Worm (Caenorhabditis elegans): ENCODE results near the gene gcs-1.

The gcs-1 gene

ce11 chrII:9070740-9071139 lies 32.6 kb upstream of the gcs-1 start, which contains the start of gene T24B8.4:
Gene T24B8.4 (minus strand): TSS chrII:9070840.
- TF ChIP-seq daf-12 (tag; optimal IDR thresholded peaks at IDR 0.05): no peak
- no peak for TF ChIP-seq ceh-82 (tag; optimal IDR thresholded peaks at IDR 0.05)
- no peak for TF ChIP-seq jun-1 (tag; optimal IDR thresholded peaks at IDR 0.05)
- TF ChIP-seq ZK546.5 (tag; optimal IDR thresholded peaks at IDR 0.05): no peak
- no peak for TF ChIP-seq unc-39 (tag; optimal IDR thresholded peaks at IDR 0.05)
- TF ChIP-seq nhr-43 (tag; optimal IDR thresholded peaks at IDR 0.05; ENCODE audit: poor library complexity, severe bottlenecking): no peak
- TF ChIP-seq ztf-4 (tag; optimal IDR thresholded peaks at IDR 0.05): no peak
- no peak for TF ChIP-seq aly-2 (tag; optimal IDR thresholded peaks at IDR 0.05)
- TF ChIP-seq ceh-28 (tag; optimal IDR thresholded peaks at IDR 0.05): no peak
- no peak for TF ChIP-seq fos-1 (tag; optimal IDR thresholded peaks at IDR 0.05)
- no peak for TF ChIP-seq ceh-16 (tag; optimal IDR thresholded peaks at IDR 0.05)
- TF ChIP-seq nhr-67 (tag; optimal IDR thresholded peaks at IDR 0.05): no peak
- no peak for TF ChIP-seq nhr-77 (tag; optimal IDR thresholded peaks at IDR 0.05)
- no peak for TF ChIP-seq mml-1 (tag; optimal IDR thresholded peaks at IDR 0.05)
- TF ChIP-seq egl-27 (tag; optimal IDR thresholded peaks at IDR 0.05): no peak
- TF ChIP-seq R02D3.7 (tag; optimal IDR thresholded peaks at IDR 0.05): no peak
- no peak for TF ChIP-seq nhr-25 (tag; optimal IDR thresholded peaks at IDR 0.05)
- no peak for TF ChIP-seq nfya-1 (tag; optimal IDR thresholded peaks at IDR 0.05; ENCODE audit: insufficient read depth)
- TF ChIP-seq elt-2 (tag; optimal IDR thresholded peaks at IDR 0.05): no peak
- no peak for TF ChIP-seq zag-1 (tag; optimal IDR thresholded peaks at IDR 0.05)

ce11 chrII:9069836-9070235 lies 31.7 kb upstream of the gcs-1 start:
- TF ChIP-seq nhr-76 (tag; optimal IDR thresholded peaks at IDR 0.05): no peak
- no peak for TF ChIP-seq lsy-12 (tag; optimal IDR thresholded peaks at IDR 0.05)
- no peak for TF ChIP-seq sea-2 (GFP tag; optimal IDR thresholded peaks at IDR 0.05)
- TF ChIP-seq egl-27 (tag; optimal IDR thresholded peaks at IDR 0.05): no peak
- no peak for TF ChIP-seq lin-39 (tag; optimal IDR thresholded peaks at IDR 0.05)
- TF ChIP-seq nhr-23 (tag; optimal IDR thresholded peaks at IDR 0.05): no peak
- TF ChIP-seq fos-1 (tag; optimal IDR thresholded peaks at IDR 0.05): no peak
- TF ChIP-seq lin-15B (tag; optimal IDR thresholded peaks at IDR 0.05): no peak
- no peak for TF ChIP-seq aly-2 (tag; optimal IDR thresholded peaks at IDR 0.05)
- no peak for TF ChIP-seq tbx-2 (tag; optimal IDR thresholded peaks at IDR 0.05)
- TF ChIP-seq ceh-28 (tag; optimal IDR thresholded peaks at IDR 0.05): no peak
- no peak for TF ChIP-seq zag-1 (tag; optimal IDR thresholded peaks at IDR 0.05)
- TF ChIP-seq elt-2 (tag; optimal IDR thresholded peaks at IDR 0.05): no peak
- no peak for TF ChIP-seq pqm-1 (tag; optimal IDR thresholded peaks at IDR 0.05)
- TF ChIP-seq skn-1 (tag; optimal IDR thresholded peaks at IDR 0.05): no peak
- TF ChIP-seq nhr-237 (tag; optimal IDR thresholded peaks at IDR 0.05): no peak
- no peak for TF ChIP-seq mdl-1 (tag; optimal IDR thresholded peaks at IDR 0.05)
- no peak for TF ChIP-seq elt-3 (tag; optimal IDR thresholded peaks at IDR 0.05)
- no peak for TF ChIP-seq jun-1 (tag; optimal IDR thresholded peaks at IDR 0.05)
- no peak for TF ChIP-seq snpc-4 (tag; optimal IDR thresholded peaks at IDR 0.05)

DNA sequence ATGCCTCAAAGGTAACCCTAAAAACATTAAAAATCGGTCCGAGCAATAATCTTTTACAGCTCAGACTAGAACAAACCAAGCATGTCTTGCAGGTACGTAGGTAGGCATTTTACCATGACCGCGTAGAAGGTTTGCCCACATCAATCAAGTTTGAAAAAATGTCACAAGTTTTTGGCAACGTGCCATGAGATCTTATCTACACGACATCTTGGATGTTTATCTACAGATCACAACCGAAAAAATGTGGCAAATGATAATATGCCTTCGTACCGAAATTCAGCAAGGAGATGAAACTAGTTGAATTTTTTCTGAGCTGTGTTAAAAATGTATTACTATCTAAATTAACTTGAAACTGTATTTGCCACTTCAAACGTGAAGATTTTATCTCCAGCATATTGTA lies 26.3 kb upstream of the gcs-1 start:
- no peak for TF ChIP-seq nhr-76 (tag; optimal IDR thresholded peaks at IDR 0.05)
- TF ChIP-seq R02D3.7 (tag; optimal IDR thresholded peaks at IDR 0.05): no peak
- peak; percentile 94 for TF ChIP-seq elt-1 (tag; optimal IDR thresholded peaks at IDR 0.05)
- TF ChIP-seq nhr-25 (tag; optimal IDR thresholded peaks at IDR 0.05): peak; percentile 54

DNA sequence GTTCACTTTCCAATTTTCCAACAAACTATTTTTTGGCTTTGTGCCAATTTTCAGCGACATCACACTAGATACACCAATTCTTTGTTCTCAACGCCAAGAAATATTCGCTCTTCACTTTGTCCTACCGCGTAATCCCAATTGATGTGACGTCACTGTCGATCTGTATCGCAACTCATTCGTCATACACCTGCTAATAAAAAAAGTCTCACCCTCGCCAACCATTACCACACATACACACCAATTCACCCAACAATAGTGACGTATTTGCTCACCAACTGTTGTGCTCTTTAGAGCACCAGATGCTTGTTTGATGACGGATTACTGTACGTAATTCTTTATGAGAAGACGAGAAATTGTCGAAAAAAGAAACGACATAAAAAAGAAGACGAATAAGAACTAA lies 25.2 kb upstream of the gcs-1 start:
- TF ChIP-seq skn-1 (tag; optimal IDR thresholded peaks at IDR 0.05): no peak
- peak; percentile 54 for TF ChIP-seq pha-4 (tag; optimal IDR thresholded peaks at IDR 0.05)

ce11 chrII:9062261-9062948 lies 24.3 kb upstream of the gcs-1 start:
- TF ChIP-seq tbx-2 (tag; optimal IDR thresholded peaks at IDR 0.05) (no peak), ceh-28 (tag; optimal IDR thresholded peaks at IDR 0.05) (no peak), nhr-25 (tag; optimal IDR thresholded peaks at IDR 0.05) (peak; percentile 56), nhr-23 (tag; optimal IDR thresholded peaks at IDR 0.05) (peak; percentile 43), elt-3 (tag; optimal IDR thresholded peaks at IDR 0.05) (no peak), nhr-76 (tag; optimal IDR thresholded peaks at IDR 0.05) (no peak)
